Worm (Caenorhabditis elegans) whole organism, L1 larva: Measurements from ENCODE around the gene vars-1.

Source experiments
- C34B4.2 ChIP-seq: sonication (generic microtip); optimal IDR thresholded peaks from 2 replicates; lab custom pipeline; 2017; ENCODE audit warnings: mild to moderate bottlenecking, missing genetic modification characterization, missing compliant biosample characterization
- Y116A8C.19 ChIP-seq: sonication (generic microtip); optimal IDR thresholded peaks from 2 replicates; lab custom pipeline; 2016; ENCODE audit warnings: missing compliant biosample characterization, missing genetic modification characterization, borderline replicate concordance
- aha-1 ChIP-seq: fragments of 150-350 bp; optimal IDR thresholded peaks from 2 replicates; lab custom pipeline; 2014; ENCODE audit warnings: missing biosample characterization, missing genetic modification characterization
- alr-1 ChIP-seq: fragments of 200-800 bp; sonication (Bioruptor generic); optimal IDR thresholded peaks from 2 replicates; lab custom pipeline; 2018; ENCODE audit warnings: borderline replicate concordance, mild to moderate bottlenecking, missing genetic modification characterization, missing compliant biosample characterization
- aly-2 ChIP-seq: fragments of 150-350 bp; optimal IDR thresholded peaks from 2 replicates; lab custom pipeline; 2014; ENCODE audit warnings: missing biosample characterization, missing genetic modification characterization
- ceh-8 ChIP-seq: fragments of 200-800 bp; sonication (Bioruptor generic); optimal IDR thresholded peaks from 2 replicates; lab custom pipeline; 2018; ENCODE audit warnings: mild to moderate bottlenecking, missing genetic modification characterization, moderate library complexity, missing compliant biosample characterization
- ceh-88 ChIP-seq: fragments of 200-800 bp; sonication (Bioruptor generic); IDR thresholded peaks from 2 replicates; pipeline ENCODE4 v1.3.6; 2022; ENCODE audit warnings: missing genetic modification characterization, missing compliant biosample characterization
- dpl-1 ChIP-seq, 3 experiments: fragments of 150-350 bp in 2 of 3; sonication (generic microtip) in 1 of 3; optimal IDR thresholded peaks; 2 replicates each; lab custom pipeline; 2014 to 2017; ENCODE audit warnings: missing biosample characterization in 3 of 3, missing genetic modification characterization in 3 of 3, missing genetic modification reagents in 3 of 3
- dsc-1 ChIP-seq: sonication (generic microtip); optimal IDR thresholded peaks from 2 replicates; lab custom pipeline; 2016; ENCODE audit warnings: mild to moderate bottlenecking, missing genetic modification characterization, missing compliant biosample characterization
- elt-2 ChIP-seq: sonication (generic microtip); optimal IDR thresholded peaks from 2 replicates; lab custom pipeline; 2016; ENCODE audit warnings: missing genetic modification characterization, mild to moderate bottlenecking, inconsistent platforms, missing compliant biosample characterization, missing genetic modification reagents
- elt-3 ChIP-seq, 6 experiments: fragments of 150-350 bp in 1 of 6; sonication (generic microtip); optimal IDR thresholded peaks; 2 replicates each; lab custom pipeline; 2017 to 2018; ENCODE audit warnings: missing biosample characterization in 6 of 6, missing genetic modification characterization in 6 of 6, inconsistent platforms in 1 of 6
- fkh-4 ChIP-seq: sonication (generic microtip); optimal IDR thresholded peaks from 2 replicates; lab custom pipeline; 2016; ENCODE audit warnings: missing compliant biosample characterization, missing genetic modification characterization, borderline replicate concordance
- fkh-8 ChIP-seq: sonication (generic microtip); optimal IDR thresholded peaks from 2 replicates; lab custom pipeline; 2016; ENCODE audit warnings: mild to moderate bottlenecking, missing genetic modification characterization, missing compliant biosample characterization
- fos-1 ChIP-seq: fragments of 150-350 bp; optimal IDR thresholded peaks from 2 replicates; lab custom pipeline; 2014; ENCODE audit warnings: missing biosample characterization, missing genetic modification characterization
- grh-1 ChIP-seq: fragments of 200-800 bp; sonication (Bioruptor generic); IDR thresholded peaks from 2 replicates; pipeline ENCODE4 v1.3.6; 2022; ENCODE audit warnings: missing genetic modification reagents, missing genetic modification characterization, missing compliant biosample characterization
- hlh-17 ChIP-seq: fragments of 200-800 bp; sonication (Bioruptor generic); optimal IDR thresholded peaks from 2 replicates; lab custom pipeline; 2018; ENCODE audit warnings: missing genetic modification characterization, mild to moderate bottlenecking, missing compliant biosample characterization, moderate library complexity, borderline replicate concordance
- hlh-4 ChIP-seq: sonication (generic microtip); optimal IDR thresholded peaks from 2 replicates; lab custom pipeline; 2016; ENCODE audit warnings: mild to moderate bottlenecking, missing genetic modification characterization, missing compliant biosample characterization
- hpl-2 ChIP-seq: fragments of 150-350 bp; optimal IDR thresholded peaks from 2 replicates; lab custom pipeline; 2014; ENCODE audit warnings: missing biosample characterization, missing genetic modification reagents, missing genetic modification characterization
- lin-13 ChIP-seq: fragments of 150-350 bp; optimal IDR thresholded peaks from 2 replicates; lab custom pipeline; 2014; ENCODE audit warnings: missing biosample characterization, missing genetic modification reagents, missing genetic modification characterization
- lin-35 ChIP-seq, 2 experiments: fragments of 150-350 bp; optimal IDR thresholded peaks; 2 replicates each; lab custom pipeline; 2014; ENCODE audit warnings: missing biosample characterization in 2 of 2, missing genetic modification characterization in 2 of 2, missing genetic modification reagents in 2 of 2
- mab-9 ChIP-seq: fragments of 200-800 bp; sonication (Bioruptor generic); IDR thresholded peaks from 2 replicates; pipeline ENCODE4 v1.3.6; 2022; ENCODE audit warnings: missing genetic modification reagents, missing genetic modification characterization, missing compliant biosample characterization
- nhr-19 ChIP-seq: fragments of 200-800 bp; sonication (Bioruptor generic); conservative IDR thresholded peaks from 2 replicates; pipeline ENCODE4 v1.3.6; 2022; ENCODE audit warnings: missing genetic modification characterization, missing compliant biosample characterization
- nhr-28 ChIP-seq: fragments of 150-350 bp; optimal IDR thresholded peaks from 2 replicates; lab custom pipeline; 2014; ENCODE audit warnings: missing biosample characterization, missing genetic modification characterization
- nhr-76 ChIP-seq: sonication (generic microtip); optimal IDR thresholded peaks from 2 replicates; lab custom pipeline; 2017; ENCODE audit warnings: missing biosample characterization, missing genetic modification characterization
- nhr-77 ChIP-seq: fragments of 150-350 bp; optimal IDR thresholded peaks from 2 replicates; lab custom pipeline; 2014; ENCODE audit warnings: missing biosample characterization, missing genetic modification characterization
- nhr-84 ChIP-seq: sonication (generic microtip); optimal IDR thresholded peaks from 2 replicates; lab custom pipeline; 2017; ENCODE audit warnings: missing biosample characterization, missing genetic modification characterization
- pag-3 ChIP-seq: sonication (generic microtip); optimal IDR thresholded peaks from 2 replicates; lab custom pipeline; 2017; ENCODE audit warnings: missing genetic modification characterization, mild to moderate bottlenecking, missing compliant biosample characterization, antibody characterized with exemption, borderline replicate concordance; ENCODE audit not compliant: insufficient read depth
- snpc-4 ChIP-seq: fragments of 150-350 bp; optimal IDR thresholded peaks from 2 replicates; lab custom pipeline; 2014; ENCODE audit warnings: missing biosample characterization, missing genetic modification characterization
- sptf-1 ChIP-seq: fragments of 150-350 bp; optimal IDR thresholded peaks from 2 replicates; lab custom pipeline; 2014; ENCODE audit warnings: missing biosample characterization, missing genetic modification characterization
- unc-62 ChIP-seq: fragments of 150-350 bp; optimal IDR thresholded peaks from 2 replicates; lab custom pipeline; 2014; ENCODE audit warnings: missing biosample characterization, missing genetic modification reagents, missing genetic modification characterization
- xbp-1 ChIP-seq: sonication (generic microtip); optimal IDR thresholded peaks from 2 replicates; lab custom pipeline; 2016; ENCODE audit warnings: missing genetic modification characterization, missing compliant biosample characterization
- ztf-4 ChIP-seq: fragments of 150-350 bp; optimal IDR thresholded peaks from 2 replicates; lab custom pipeline; 2014; ENCODE audit warnings: missing biosample characterization, missing genetic modification characterization

vars-1 gene

DNA sequence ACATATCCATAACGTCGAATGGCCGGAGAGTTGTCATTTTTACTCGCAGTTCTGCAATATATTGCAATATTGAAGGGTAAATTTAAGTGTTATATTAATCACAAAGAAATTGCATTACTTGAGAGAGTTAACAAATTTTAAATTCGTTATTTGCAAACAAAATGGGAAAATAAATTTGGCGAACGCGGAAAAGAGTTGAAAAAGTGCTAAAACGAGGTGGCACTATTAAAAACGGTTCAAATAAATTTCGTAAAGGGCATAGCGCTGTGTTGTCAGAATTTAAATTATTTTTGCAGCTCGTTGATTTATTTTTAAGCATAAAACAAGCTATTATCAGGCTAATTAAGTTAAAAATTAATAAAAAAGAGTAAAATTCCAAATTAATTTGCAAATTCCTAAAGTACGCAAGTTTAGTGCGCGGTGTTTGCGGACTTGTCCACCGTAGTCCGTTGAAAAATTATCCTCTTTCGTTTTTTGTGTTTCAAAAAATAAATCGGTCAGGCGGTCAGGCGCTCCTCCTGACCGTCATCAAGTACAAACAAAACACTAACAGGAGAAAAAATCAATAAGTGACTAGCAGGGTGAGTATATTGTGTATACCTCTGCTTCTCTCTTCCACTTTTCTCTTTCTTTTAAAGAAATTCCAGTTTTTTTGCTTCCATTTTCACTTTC is 47.7 kb upstream of the vars-1 start, which contains the start of the genes natb-1 and abhd-12 (continued):
- TF ChIP-seq mab-9 (GFP tag; lab: Robert Waterston, UW) (no peak), dsc-1 (tag; lab: Kevin White, UChicago) (no peak), fkh-4 (tag; lab: Kevin White, UChicago) (no peak)

DNA sequence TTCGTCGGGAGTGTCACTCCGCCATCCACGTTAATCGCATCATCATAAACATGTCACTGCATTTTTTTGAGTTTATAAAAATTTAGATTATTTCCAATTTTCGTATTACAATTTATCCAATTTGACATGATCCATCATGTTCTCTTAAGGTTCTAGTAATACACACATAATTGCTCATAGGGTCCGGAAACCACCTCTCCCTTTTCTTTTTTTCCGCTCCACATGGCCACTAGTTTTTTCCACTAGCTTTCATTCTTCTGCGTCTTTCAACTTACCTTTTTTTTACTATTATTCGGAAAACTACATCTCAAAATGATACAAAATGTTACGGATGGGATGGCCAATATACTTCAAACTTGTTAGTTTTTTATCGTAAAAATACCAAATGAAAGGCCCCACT is 45.4 kb upstream of the vars-1 start, which contains the start of gene Y97E10AL.1:
Y97E10AL.1 (plus strand) TSS at position 301 of the 400 bp plus-strand sequence.
- no peak for TF ChIP-seq hlh-4 (tag; lab: Kevin White, UChicago)
- no peak for TF ChIP-seq nhr-76 (tag; lab: Kevin White, UChicago)
- no peak for TF ChIP-seq dpl-1 (GFP tag; optimal IDR thresholded peaks at IDR 0.05; lab: Kevin White, UChicago)
- TF ChIP-seq Y116A8C.19 = no peak
- TF ChIP-seq elt-2 (tag; lab: Kevin White, UChicago) = no peak
- TF ChIP-seq lin-13 (GFP tag; lab: Kevin White, UChicago) = no peak
- TF ChIP-seq ztf-4 (tag; lab: Kevin White, UChicago) = no peak
- TF ChIP-seq elt-3 (tag; optimal IDR thresholded peaks at IDR 0.05; lab: Kevin White, UChicago) = no peak
- TF ChIP-seq C34B4.2 (tag; lab: Kevin White, UChicago) = no peak
- no peak for TF ChIP-seq pag-3
- TF ChIP-seq alr-1 (tag; lab: Kevin White, UChicago) = no peak

DNA sequence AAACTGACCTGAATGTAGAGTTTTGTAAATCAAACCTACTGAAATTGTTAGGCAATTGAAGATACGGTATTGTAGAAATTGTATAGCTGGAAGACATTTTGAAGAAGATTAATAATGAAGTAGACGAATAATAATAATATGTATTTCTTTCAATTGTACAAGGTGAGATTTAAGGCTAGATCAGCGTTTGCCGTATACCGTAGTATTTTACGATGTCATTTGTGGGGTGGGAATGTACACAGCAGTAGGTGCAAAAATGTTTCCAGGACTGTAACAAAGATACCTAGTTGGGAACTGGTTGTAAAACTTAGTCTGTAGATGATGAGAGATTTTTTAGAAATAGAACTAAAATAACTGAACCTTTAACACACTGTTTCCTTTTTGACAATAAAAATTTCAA is 36.6 kb upstream of the vars-1 start, which contains the start of gene ceh-76:
ceh-76 (minus strand) TSS at position 101 of the 400 bp plus-strand sequence.
- no peak for TF ChIP-seq hpl-2 (GFP tag; lab: Kevin White, UChicago)
- no peak for TF ChIP-seq aly-2

DNA sequence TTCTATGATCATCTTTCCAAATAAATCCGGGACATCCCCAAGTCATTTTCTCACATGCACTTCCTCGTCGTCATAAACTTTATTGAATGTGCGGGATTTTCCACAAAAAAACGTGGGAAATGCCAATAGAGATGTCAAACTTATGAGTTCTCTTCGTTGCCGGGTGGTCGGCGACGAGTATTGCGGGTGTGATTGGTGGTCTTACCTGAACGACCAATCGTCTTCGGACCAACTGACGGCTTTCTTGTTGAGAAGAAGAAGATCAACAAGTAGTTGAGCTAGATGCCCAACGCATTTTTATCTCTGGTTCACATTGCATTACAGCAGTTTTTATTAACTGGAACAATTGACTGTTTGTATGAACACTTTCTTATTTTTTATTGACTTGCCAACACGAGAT is 36.0 kb upstream of the vars-1 start:
- TF ChIP-seq nhr-28 (tag; lab: Kevin White, UChicago) (no peak), nhr-84 (tag; lab: Kevin White, UChicago) (no peak), unc-62 (GFP tag; lab: Kevin White, UChicago) (no peak), lin-35 (GFP tag; optimal IDR thresholded peaks at IDR 0.05; lab: Kevin White, UChicago) (no peak), pag-3 (no peak), ceh-88 (no peak), fos-1 (no peak), grh-1 (GFP tag; lab: Robert Waterston, UW) (no peak), ceh-8 (no peak), snpc-4 (tag; lab: Kevin White, UChicago) (no peak), xbp-1 (tag; lab: Kevin White, UChicago) (no peak), aha-1 (tag; lab: Kevin White, UChicago) (no peak), hlh-17 (GFP tag; lab: Kevin White, UChicago) (no peak)

DNA sequence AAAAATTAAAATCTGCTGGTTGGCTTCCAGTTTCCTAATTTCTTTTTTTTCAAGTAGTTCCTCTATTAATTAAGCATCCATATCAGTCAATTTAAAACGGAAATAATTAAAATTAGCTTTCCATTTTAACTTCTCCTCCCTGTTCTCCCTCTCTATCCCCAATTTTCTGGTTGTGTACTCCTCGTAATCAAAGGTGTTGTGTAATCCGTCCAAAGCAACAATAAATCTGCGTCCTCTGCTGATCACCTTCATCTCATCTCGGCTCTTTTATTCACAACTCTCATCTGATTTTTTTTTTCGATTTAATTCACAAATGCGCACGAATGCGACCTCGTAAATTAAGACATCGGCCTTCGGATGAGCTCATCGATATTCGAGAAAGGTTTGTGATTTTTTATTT is 35.3 kb upstream of the vars-1 start, which contains the start of gene Y97E10AR.2:
Y97E10AR.2 (plus strand) TSS at position 301 of the 400 bp plus-strand sequence.
- TF ChIP-seq nhr-77 (tag; lab: Kevin White, UChicago) = no peak
- no peak for TF ChIP-seq sptf-1 (tag; lab: Kevin White, UChicago)
- no peak for TF ChIP-seq nhr-19 (GFP tag; lab: Robert Waterston, UW)
- no peak for TF ChIP-seq fkh-8 (tag; lab: Kevin White, UChicago)
- TF ChIP-seq nhr-76 (tag; lab: Kevin White, UChicago) = no peak
- TF ChIP-seq hlh-4 (tag; lab: Kevin White, UChicago) = no peak
- TF ChIP-seq lin-35 (GFP tag; optimal IDR thresholded peaks at IDR 0.05; lab: Kevin White, UChicago) = no peak
